Worm (Caenorhabditis elegans): Measurements from ENCODE around the gene F19H6.5.

Gene F19H6.5

ce11 chrX:12356581-12356980 is 8.1 kb downstream of the F19H6.5 start, which contains the start of gene nspc-12:
TSS of gene nspc-12 (minus strand) at chrX:12356681.
- TF ChIP-seq hmg-1.1 (GFP tag; IDR thresholded peaks at IDR 0.05) (no peak), ces-1 (GFP tag; optimal IDR thresholded peaks at IDR 0.05) (no peak), F49E8.2 (tag; optimal IDR thresholded peaks at IDR 0.05; ENCODE audit: borderline replicate concordance) (no peak), aha-1 (tag) (no peak), nhr-102 (tag; optimal IDR thresholded peaks at IDR 0.05) (no peak), mxl-2 (GFP tag; conservative IDR thresholded peaks at IDR 0.05) (no peak), ztf-11 (tag; optimal IDR thresholded peaks at IDR 0.05) (no peak), T20F7.1 (GFP tag; optimal IDR thresholded peaks at IDR 0.05) (no peak), ctbp-1 (GFP tag; IDR thresholded peaks at IDR 0.05) (no peak), lin-39 (tag; optimal IDR thresholded peaks at IDR 0.05) (no peak), vab-7 (GFP tag; IDR thresholded peaks at IDR 0.05) (no peak), ceh-20 (GFP tag; IDR thresholded peaks at IDR 0.05) (no peak), sdz-12 (GFP tag; optimal IDR thresholded peaks at IDR 0.05) (no peak), zip-11 (GFP tag; IDR thresholded peaks at IDR 0.05) (no peak), ZK546.5 (tag; optimal IDR thresholded peaks at IDR 0.05) (no peak), nhr-10 (tag; optimal IDR thresholded peaks at IDR 0.05) (no peak), dmd-6 (GFP tag; IDR thresholded peaks at IDR 0.05) (no peak)

- no peak for TF ChIP-seq tag-97 (GFP tag; IDR thresholded peaks at IDR 0.05)
- no peak for TF ChIP-seq duxl-1 (tag; optimal IDR thresholded peaks at IDR 0.05; ENCODE audit: poor library complexity)
- no peak for TF ChIP-seq egl-27 (tag; optimal IDR thresholded peaks at IDR 0.05)
- no peak for TF ChIP-seq F37D6.2 (tag; optimal IDR thresholded peaks at IDR 0.05)
- no peak for TF ChIP-seq Y5F2A.4 (GFP tag; optimal IDR thresholded peaks at IDR 0.05)
- TF ChIP-seq fos-1 (tag; optimal IDR thresholded peaks at IDR 0.05), result no peak
- no peak for TF ChIP-seq snpc-4 (tag; optimal IDR thresholded peaks at IDR 0.05)
- TF ChIP-seq zfp-2 (tag; optimal IDR thresholded peaks at IDR 0.05), result no peak
- TF ChIP-seq ZK546.5 (tag; optimal IDR thresholded peaks at IDR 0.05), result no peak
- TF ChIP-seq hif-1 (tag; optimal IDR thresholded peaks at IDR 0.05), result no peak
- TF ChIP-seq unc-62 (GFP tag; optimal IDR thresholded peaks at IDR 0.05 in 1 of 2), result peak in 1 of 2 experiments; percentile 12
- TF ChIP-seq unc-62 (tag; optimal IDR thresholded peaks at IDR 0.05), result no peak
- no peak for TF ChIP-seq hlh-30 (tag; optimal IDR thresholded peaks at IDR 0.05; ENCODE audit: insufficient read depth)
- no peak for TF ChIP-seq zag-1 (tag; optimal IDR thresholded peaks at IDR 0.05)
- no peak for TF ChIP-seq spr-1 (tag; optimal IDR thresholded peaks at IDR 0.05)
- no peak for TF ChIP-seq dmd-6 (GFP tag; IDR thresholded peaks at IDR 0.05)
- TF ChIP-seq vab-7 (GFP tag; IDR thresholded peaks at IDR 0.05), result no peak
- no peak for TF ChIP-seq aha-1 (tag)
- TF ChIP-seq pqm-1 (tag; optimal IDR thresholded peaks at IDR 0.05), result peak; percentile 46
- TF ChIP-seq lin-29 (GFP tag; IDR thresholded peaks at IDR 0.05), result no peak
- TF ChIP-seq spr-3 (GFP tag; optimal IDR thresholded peaks at IDR 0.05), result no peak
- TF ChIP-seq nhr-28 (tag; optimal IDR thresholded peaks at IDR 0.05), result peak; percentile 51
- no peak for TF ChIP-seq fkh-10 (GFP tag; optimal IDR thresholded peaks at IDR 0.05)
- TF ChIP-seq F44E2.7 (GFP tag; IDR thresholded peaks at IDR 0.05), result no peak
- no peak for TF ChIP-seq D1046.2 (GFP tag; IDR thresholded peaks at IDR 0.05)
- TF ChIP-seq ceh-32 (tag; optimal IDR thresholded peaks at IDR 0.05; ENCODE audit: poor library complexity), result no peak
- TF ChIP-seq lin-39 (tag; optimal IDR thresholded peaks at IDR 0.05), result no peak
- TF ChIP-seq ceh-28 (tag; optimal IDR thresholded peaks at IDR 0.05), result peak; percentile 7
- no peak for TF ChIP-seq aly-2 (tag; optimal IDR thresholded peaks at IDR 0.05)
- no peak for TF ChIP-seq ama-1 (optimal IDR thresholded peaks at IDR 0.05)
- TF ChIP-seq rbr-2 (tag; optimal IDR thresholded peaks at IDR 0.05), result no peak
- TF ChIP-seq lin-1 (GFP tag; IDR thresholded peaks at IDR 0.05), result no peak
- no peak for TF ChIP-seq nhr-6 (tag; optimal IDR thresholded peaks at IDR 0.05)
- no peak for TF ChIP-seq dpl-1 (GFP tag; optimal IDR thresholded peaks at IDR 0.05)
- TF ChIP-seq madf-5 (GFP tag; IDR thresholded peaks at IDR 0.05), result no peak
- TF ChIP-seq mdl-1 (tag; optimal IDR thresholded peaks at IDR 0.05), result no peak
- TF ChIP-seq nhr-102 (tag; optimal IDR thresholded peaks at IDR 0.05), result no peak
- no peak for TF ChIP-seq T20F7.1 (GFP tag; optimal IDR thresholded peaks at IDR 0.05)
- TF ChIP-seq dmd-8 (GFP tag; IDR thresholded peaks at IDR 0.05), result no peak
- no peak for TF ChIP-seq dmd-9 (GFP tag; IDR thresholded peaks at IDR 0.05)
- TF ChIP-seq daf-8 (GFP tag; IDR thresholded peaks at IDR 0.05), result no peak
- no peak for TF ChIP-seq hmg-1.1 (GFP tag; IDR thresholded peaks at IDR 0.05)
Observed at ce11 chrX:12352872-12353271, 11.8 kb downstream of the F19H6.5 start, which contains the start of gene F42F12.4. TSS of gene F42F12.4 (minus strand) at chrX:12352947.
